Worm (Caenorhabditis elegans) whole organism, L1 larva: ENCODE data around the gene T05B4.13.

ENCODE experiments used
- Y116A8C.19 ChIP-seq: sonication (generic microtip); optimal IDR thresholded peaks from 2 replicates; lab custom pipeline; 2016; ENCODE audit warnings: missing compliant biosample characterization, missing genetic modification characterization, borderline replicate concordance
- alr-1 ChIP-seq: fragments of 200-800 bp; sonication (Bioruptor generic); optimal IDR thresholded peaks from 2 replicates; lab custom pipeline; 2018; ENCODE audit warnings: borderline replicate concordance, mild to moderate bottlenecking, missing genetic modification characterization, missing compliant biosample characterization
- ceh-63 ChIP-seq: fragments of 200-800 bp; sonication (Bioruptor generic); optimal IDR thresholded peaks from 2 replicates; lab custom pipeline; 2018; ENCODE audit warnings: mild to moderate bottlenecking, missing genetic modification characterization, missing compliant biosample characterization
- ceh-82 ChIP-seq, 3 experiments: fragments of 150-350 bp in 1 of 3; sonication (generic microtip) in 2 of 3; optimal IDR thresholded peaks; 2 replicates each; lab custom pipeline; 2014 to 2017; ENCODE audit warnings: missing biosample characterization in 3 of 3, missing genetic modification characterization in 3 of 3
- efl-1 ChIP-seq, 4 experiments: fragments of 150-350 bp; optimal IDR thresholded peaks in 3 of 4; peaks in 1 of 4; 1 replicate in 1 of 4; 2 replicates in 3 of 4; lab custom pipeline; 2014; ENCODE audit warnings: missing biosample characterization in 2 of 4, missing genetic modification characterization in 2 of 4, missing genetic modification reagents in 2 of 4
- egl-13 ChIP-seq: sonication (generic microtip); optimal IDR thresholded peaks from 2 replicates; lab custom pipeline; 2016; ENCODE audit warnings: missing genotype, missing genetic modification reagents, missing genetic modification characterization, missing compliant biosample characterization
- ets-5 ChIP-seq: fragments of 200-800 bp; sonication (Bioruptor generic); IDR thresholded peaks from 2 replicates; pipeline ENCODE4 v1.3.6; 2022; ENCODE audit warnings: missing genetic modification characterization, missing compliant biosample characterization
- hlh-17 ChIP-seq: fragments of 200-800 bp; sonication (Bioruptor generic); optimal IDR thresholded peaks from 2 replicates; lab custom pipeline; 2018; ENCODE audit warnings: missing genetic modification characterization, mild to moderate bottlenecking, missing compliant biosample characterization, moderate library complexity, borderline replicate concordance
- hlh-4 ChIP-seq: sonication (generic microtip); optimal IDR thresholded peaks from 2 replicates; lab custom pipeline; 2016; ENCODE audit warnings: mild to moderate bottlenecking, missing genetic modification characterization, missing compliant biosample characterization
- isw-1 ChIP-seq: fragments of 200-800 bp; sonication (Bioruptor generic); IDR thresholded peaks from 2 replicates; pipeline ENCODE4 v1.3.6; 2022; ENCODE audit warnings: missing genetic modification characterization, missing compliant biosample characterization
- lin-13 ChIP-seq: fragments of 150-350 bp; optimal IDR thresholded peaks from 2 replicates; lab custom pipeline; 2014; ENCODE audit warnings: missing biosample characterization, missing genetic modification reagents, missing genetic modification characterization
- lin-14 ChIP-seq: fragments of 200-800 bp; sonication (Bioruptor generic); optimal IDR thresholded peaks from 2 replicates; lab custom pipeline; 2018; ENCODE audit warnings: mild to moderate bottlenecking, missing genetic modification characterization, moderate library complexity, missing compliant biosample characterization
- lin-15B ChIP-seq: fragments of 150-350 bp; sonication (generic microtip); optimal IDR thresholded peaks from 3 replicates; lab custom pipeline; 2014; ENCODE audit warnings: missing biosample characterization, missing genetic modification characterization
- lin-39 ChIP-seq: fragments of 150-350 bp; optimal IDR thresholded peaks from 2 replicates; lab custom pipeline; 2014; ENCODE audit warnings: missing biosample characterization, missing genetic modification reagents, missing genetic modification characterization
- lsy-2 ChIP-seq, 2 experiments: fragments of 150-350 bp; optimal IDR thresholded peaks; 2 replicates each; lab custom pipeline; 2014; ENCODE audit warnings: missing biosample characterization in 2 of 2, missing genetic modification characterization in 2 of 2
- mab-9 ChIP-seq: fragments of 200-800 bp; sonication (Bioruptor generic); IDR thresholded peaks from 2 replicates; pipeline ENCODE4 v1.3.6; 2022; ENCODE audit warnings: missing genetic modification reagents, missing genetic modification characterization, missing compliant biosample characterization
- mef-2 ChIP-seq: fragments of 150-350 bp; optimal IDR thresholded peaks from 2 replicates; lab custom pipeline; 2014; ENCODE audit warnings: missing biosample characterization, missing genetic modification characterization
- nhr-12 ChIP-seq: sonication (generic microtip); optimal IDR thresholded peaks from 2 replicates; lab custom pipeline; 2017; ENCODE audit warnings: missing biosample characterization, missing genetic modification characterization
- nhr-20 ChIP-seq: sonication (generic microtip); optimal IDR thresholded peaks from 2 replicates; lab custom pipeline; 2016; ENCODE audit warnings: mild to moderate bottlenecking, missing genetic modification characterization, missing compliant biosample characterization
- nhr-237 ChIP-seq: fragments of 150-350 bp; optimal IDR thresholded peaks from 2 replicates; lab custom pipeline; 2014; ENCODE audit warnings: missing biosample characterization, missing genetic modification characterization
- nhr-28 ChIP-seq: fragments of 150-350 bp; optimal IDR thresholded peaks from 2 replicates; lab custom pipeline; 2014; ENCODE audit warnings: missing biosample characterization, missing genetic modification characterization
- nhr-76 ChIP-seq: sonication (generic microtip); optimal IDR thresholded peaks from 2 replicates; lab custom pipeline; 2017; ENCODE audit warnings: missing biosample characterization, missing genetic modification characterization
- nhr-85 ChIP-seq: sonication (generic microtip); peaks from one replicate; lab custom pipeline; 2016; ENCODE audit warnings: missing genetic modification characterization, inconsistent platforms, missing compliant biosample characterization
- nhr-90 ChIP-seq: sonication (generic microtip); optimal IDR thresholded peaks from 2 replicates; lab custom pipeline; 2016; ENCODE audit warnings: mild to moderate bottlenecking, missing genetic modification characterization, missing compliant biosample characterization; ENCODE audit not compliant: poor library complexity
- pag-3 ChIP-seq: sonication (generic microtip); optimal IDR thresholded peaks from 2 replicates; lab custom pipeline; 2017; ENCODE audit warnings: missing genetic modification characterization, mild to moderate bottlenecking, missing compliant biosample characterization, antibody characterized with exemption, borderline replicate concordance; ENCODE audit not compliant: insufficient read depth
- pax-3 ChIP-seq: fragments of 200-800 bp; sonication (Bioruptor generic); optimal IDR thresholded peaks from 2 replicates; lab custom pipeline; 2018; ENCODE audit warnings: mild to moderate bottlenecking, missing genetic modification characterization, moderate library complexity, missing compliant biosample characterization
- rnt-1 ChIP-seq: sonication (generic microtip); optimal IDR thresholded peaks from 2 replicates; lab custom pipeline; 2016; ENCODE audit warnings: mild to moderate bottlenecking, missing genetic modification characterization, moderate library complexity, missing compliant biosample characterization
- sox-4 ChIP-seq: sonication (generic microtip); optimal IDR thresholded peaks from 2 replicates; lab custom pipeline; 2016; ENCODE audit warnings: missing genetic modification characterization, missing compliant biosample characterization
- sptf-1 ChIP-seq: fragments of 150-350 bp; optimal IDR thresholded peaks from 2 replicates; lab custom pipeline; 2014; ENCODE audit warnings: missing biosample characterization, missing genetic modification characterization
- unc-62 ChIP-seq: fragments of 150-350 bp; optimal IDR thresholded peaks from 2 replicates; lab custom pipeline; 2014; ENCODE audit warnings: missing biosample characterization, missing genetic modification reagents, missing genetic modification characterization
- unc-86 ChIP-seq: sonication (generic microtip); optimal IDR thresholded peaks from 2 replicates; lab custom pipeline; 2016; ENCODE audit warnings: missing genetic modification characterization, missing compliant biosample characterization
- xbp-1 ChIP-seq: sonication (generic microtip); optimal IDR thresholded peaks from 2 replicates; lab custom pipeline; 2016; ENCODE audit warnings: missing genetic modification characterization, missing compliant biosample characterization
- zip-4 ChIP-seq: fragments of 200-800 bp; sonication (Bioruptor generic); optimal IDR thresholded peaks from 2 replicates; lab custom pipeline; 2018; ENCODE audit warnings: mild to moderate bottlenecking, missing genetic modification characterization, moderate library complexity, missing compliant biosample characterization
- ztf-4 ChIP-seq: fragments of 150-350 bp; optimal IDR thresholded peaks from 2 replicates; lab custom pipeline; 2014; ENCODE audit warnings: missing biosample characterization, missing genetic modification characterization

T05B4.13 gene

ce11 chrV:4116071-4116470, 11.3 kb downstream of the T05B4.13 start, which contains the start of gene T05B4.8:
T05B4.8 (minus strand) TSS chrV:4116171.
- no peak for TF ChIP-seq xbp-1 (tag; lab: Kevin White, UChicago)
- TF ChIP-seq unc-62 (GFP tag; lab: Kevin White, UChicago), result no peak
- no peak for TF ChIP-seq mab-9 (GFP tag; lab: Robert Waterston, UW)
- TF ChIP-seq pag-3 (tag; lab: Kevin White, UChicago), result no peak
- no peak for TF ChIP-seq efl-1 (optimal IDR thresholded peaks at IDR 0.05; lab: Kevin White, UChicago)
- TF ChIP-seq efl-1 (GFP tag; optimal IDR thresholded peaks at IDR 0.05 in 1 of 2; lab: Kevin White, UChicago), result peak in 1 of 2 experiments; percentile 69
- no peak for TF ChIP-seq pax-3
- no peak for TF ChIP-seq nhr-20 (tag; lab: Kevin White, UChicago)
- TF ChIP-seq Y116A8C.19 (tag; lab: Kevin White, UChicago), result no peak
- TF ChIP-seq, all 84 proteins: peak for 1

- TF ChIP-seq efl-1 (optimal IDR thresholded peaks at IDR 0.05; lab: Kevin White, UChicago), result no peak
- TF ChIP-seq efl-1 (GFP tag; optimal IDR thresholded peaks at IDR 0.05 in 1 of 2; lab: Kevin White, UChicago), result peak in 1 of 2 experiments; percentile 3
- no peak for TF ChIP-seq nhr-90 (tag; lab: Kevin White, UChicago)
Measured at ce11 chrV:4114627-4115026, 12.7 kb downstream of the T05B4.13 start, which contains the start of gene srw-133. srw-133 (minus strand) TSS chrV:4114727.

- TF ChIP-seq nhr-76 (no peak), sox-4 (tag; lab: Kevin White, UChicago) (no peak), nhr-12 (no peak), isw-1 (GFP tag; lab: Robert Waterston, UW) (no peak), alr-1 (tag; lab: Kevin White, UChicago) (no peak), unc-86 (tag; lab: Kevin White, UChicago) (no peak), ceh-82 (tag; optimal IDR thresholded peaks at IDR 0.05; lab: Kevin White, UChicago) (no peak), ceh-63 (GFP tag; lab: Kevin White, UChicago) (no peak), hlh-17 (GFP tag; lab: Kevin White, UChicago) (no peak), ets-5 (GFP tag; lab: Robert Waterston, UW) (no peak), rnt-1 (tag; lab: Kevin White, UChicago) (no peak), lin-14 (GFP tag; lab: Kevin White, UChicago) (no peak)
Measured at ce11 chrV:4112516-4112915, 14.8 kb downstream of the T05B4.13 start, which contains the start of gene srw-134. srw-134 (minus strand) TSS chrV:4112616.

- TF ChIP-seq egl-13 (tag; lab: Kevin White, UChicago), result no peak
- TF ChIP-seq mef-2, result no peak
- TF ChIP-seq sox-4 (tag; lab: Kevin White, UChicago), result no peak
- TF ChIP-seq lin-13 (GFP tag; lab: Kevin White, UChicago), result no peak
- TF ChIP-seq nhr-237 (tag; lab: Kevin White, UChicago), result no peak
- TF ChIP-seq lsy-2 (tag; optimal IDR thresholded peaks at IDR 0.05; lab: Kevin White, UChicago), result no peak
- no peak for TF ChIP-seq hlh-4 (tag; lab: Kevin White, UChicago)
- TF ChIP-seq lin-15B, result no peak
- no peak for TF ChIP-seq lin-39
- no peak for TF ChIP-seq zip-4 (GFP tag; lab: Kevin White, UChicago)
- no peak for TF ChIP-seq nhr-85 (tag; lab: Kevin White, UChicago)
- no peak for TF ChIP-seq pag-3 (tag; lab: Kevin White, UChicago)
- TF ChIP-seq sptf-1 (tag; lab: Kevin White, UChicago), result no peak
- TF ChIP-seq ztf-4 (tag; lab: Kevin White, UChicago), result no peak
- TF ChIP-seq nhr-28 (tag; lab: Kevin White, UChicago), result no peak
Measured at ce11 chrV:4109873-4110272, 17.5 kb downstream of the T05B4.13 start, which contains the start of gene clc-18. clc-18 (minus strand) TSS chrV:4109973.
